Fruit fly (Drosophila melanogaster): ENCODE data around the gene CG31465.
A peak's percentile ranks its signal among the peaks of the same experiment; 100 is the strongest.

DNA sequence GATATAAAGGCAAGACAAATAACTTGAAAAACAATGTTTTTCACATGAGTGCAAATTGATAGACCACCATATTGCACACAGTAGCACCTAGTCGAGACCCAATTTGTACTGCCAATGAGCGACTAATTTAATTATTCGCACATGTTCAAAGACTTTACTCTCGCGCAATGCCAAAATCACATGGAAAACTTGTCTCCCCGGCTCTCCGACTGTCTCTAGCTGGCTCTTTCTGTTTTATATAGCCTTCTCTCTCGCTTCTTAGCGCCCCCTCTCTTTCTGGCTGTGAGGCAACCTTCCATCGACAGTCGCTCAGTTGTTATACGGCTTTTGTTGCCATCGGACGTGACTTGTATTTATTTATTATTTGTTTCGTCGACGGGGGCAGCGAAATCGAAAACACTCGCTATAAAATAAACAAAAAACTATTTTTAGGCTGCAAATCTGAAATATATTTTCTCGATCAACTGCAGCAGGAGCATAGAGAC is 5.6 kb upstream of the CG31465 start, which contains the start of gene CG6656:
- TF ChIP-seq CG6689 (GFP tag; IDR thresholded peaks at IDR 0.05), result no peak
- no peak for TF ChIP-seq sim (GFP tag; IDR thresholded peaks at IDR 0.05)
- no peak for TF ChIP-seq HLHmδ (GFP tag; optimal IDR thresholded peaks at IDR 0.05)
- TF ChIP-seq oc (tag; optimal IDR thresholded peaks at IDR 0.05), result peak; percentile 21
- no peak for TF ChIP-seq CG14014 (GFP tag; IDR thresholded peaks at IDR 0.05)
- TF ChIP-seq caup (GFP tag; optimal IDR thresholded peaks at IDR 0.05; ENCODE audit: severe bottlenecking), result no peak
- no peak for TF ChIP-seq fru (optimal IDR thresholded peaks at IDR 0.05)
- TF ChIP-seq lov (optimal IDR thresholded peaks at IDR 0.05), result no peak
- TF ChIP-seq lov (GFP tag; IDR thresholded peaks at IDR 0.05), result no peak
- no peak for TF ChIP-seq CG18599 (GFP tag; optimal IDR thresholded peaks at IDR 0.05)
- peak; percentile 75 for TF ChIP-seq Jarid2 (GFP tag; optimal IDR thresholded peaks at IDR 0.05)
- no peak for TF ChIP-seq z (GFP tag; IDR thresholded peaks at IDR 0.05)
- no peak for TF ChIP-seq CG18262 (tag; optimal IDR thresholded peaks at IDR 0.05)
- TF ChIP-seq H15 (GFP tag; IDR thresholded peaks at IDR 0.05), result no peak
